Fruit fly (Drosophila melanogaster): Measurements from ENCODE around the gene CG7194.
A peak's percentile ranks its signal among the peaks of the same experiment; 100 is the strongest.

The CG7194 gene

DNA sequence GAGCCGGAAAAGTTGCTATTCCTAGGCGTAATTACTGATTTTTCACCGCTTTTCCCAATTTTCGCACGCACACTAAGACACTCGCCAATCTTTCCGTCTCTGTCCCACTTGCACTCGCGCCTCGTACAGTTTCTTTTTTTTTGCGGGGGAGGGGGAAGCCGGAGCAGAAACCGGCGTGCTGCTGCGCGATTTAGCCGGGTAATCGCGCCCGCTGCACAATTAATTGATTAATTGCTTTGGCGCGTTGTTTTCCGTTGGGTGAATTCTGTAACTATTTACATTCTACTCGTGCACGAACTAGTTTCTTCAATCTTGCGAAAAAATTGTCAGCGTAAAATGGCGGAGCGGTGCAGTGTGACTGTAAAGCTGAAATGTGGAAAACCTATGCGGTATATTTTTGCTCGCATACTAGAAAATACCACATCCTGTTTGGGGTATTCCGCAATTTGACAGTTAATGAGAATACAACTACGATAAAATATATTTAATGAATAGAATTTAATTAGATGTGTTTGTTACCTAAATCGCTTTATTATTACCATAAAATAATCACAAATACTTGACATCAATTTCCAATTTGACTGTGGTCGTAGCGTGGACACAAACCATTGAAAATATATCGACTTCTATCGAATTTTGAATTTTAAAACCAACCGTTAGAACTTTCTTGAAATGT is 11.4 kb upstream of the CG7194 start, which contains the start of gene Cpsf6 (continued):
- no peak for TF ChIP-seq CG13894 (tag; optimal IDR thresholded peaks at IDR 0.05)
- TF ChIP-seq H15 (GFP tag; IDR thresholded peaks at IDR 0.05): peak; percentile 32; the same call in 1 of the 3 replicates
- peak; percentile 63 for TF ChIP-seq rib (GFP tag; IDR thresholded peaks at IDR 0.05)
- TF ChIP-seq Hmr (GFP tag; optimal IDR thresholded peaks at IDR 0.05): peak; percentile 57
- peak; percentile 79 for TF ChIP-seq CG13424 (tag; optimal IDR thresholded peaks at IDR 0.05)
- peak; percentile 96 for TF ChIP-seq CG34422 (GFP tag; IDR thresholded peaks at IDR 0.05)
- 0 out of 3 replicates have a peak, but pooled peaks have one; percentile 38 for TF ChIP-seq CG16813 (GFP tag; IDR thresholded peaks at IDR 0.05; ENCODE audit: partially characterized antibody)
- no peak for TF ChIP-seq btn (GFP tag; optimal IDR thresholded peaks at IDR 0.05)
- peak; percentile 9 for TF ChIP-seq CG8290 (GFP tag; optimal IDR thresholded peaks at IDR 0.05)
- no peak for TF ChIP-seq CG8290 (tag; optimal IDR thresholded peaks at IDR 0.05)
- TF ChIP-seq seq (GFP tag; IDR thresholded peaks at IDR 0.05): no peak
- no peak for TF ChIP-seq jing (GFP tag; optimal IDR thresholded peaks at IDR 0.05)
- TF ChIP-seq CG12219 (GFP tag; optimal IDR thresholded peaks at IDR 0.05): peak; percentile 33
- peak; percentile 25 for TF ChIP-seq CG5245 (GFP tag; optimal IDR thresholded peaks at IDR 0.05)
- peak in 1 of 2 experiments; percentile 40 for TF ChIP-seq Pdp1 (GFP tag; optimal IDR thresholded peaks at IDR 0.05)
- peak; percentile 46; the same call in 1 of the 2 replicates for TF ChIP-seq CG4730 (GFP tag; IDR thresholded peaks at IDR 0.05)
- TF ChIP-seq fd96Cb (tag; optimal IDR thresholded peaks at IDR 0.05): peak; percentile 52
- TF ChIP-seq Awh (GFP tag; IDR thresholded peaks at IDR 0.05): peak; percentile 54; the same call in 1 of the 2 replicates
- TF ChIP-seq CG12236 (GFP tag; optimal IDR thresholded peaks at IDR 0.05): no peak
- peak; percentile 56 for TF ChIP-seq CG14014 (GFP tag; IDR thresholded peaks at IDR 0.05)
- peak; percentile 3 for TF ChIP-seq pfk (GFP tag; optimal IDR thresholded peaks at IDR 0.05)
- TF ChIP-seq CG5953 (GFP tag; IDR thresholded peaks at IDR 0.05): no peak
- TF ChIP-seq CG13287 (GFP tag; IDR thresholded peaks at IDR 0.05; ENCODE audit: partially characterized antibody): peak; percentile 10; the same call in 1 of the 2 replicates
- TF ChIP-seq ato (GFP tag; IDR thresholded peaks at IDR 0.05; ENCODE audit: partially characterized antibody): 0 out of 2 replicates have a peak, but pooled peaks have one; percentile 20
- TF ChIP-seq CG34376 (GFP tag; optimal IDR thresholded peaks at IDR 0.05): no peak
- peak; percentile 30 for TF ChIP-seq Hmx (GFP tag; optimal IDR thresholded peaks at IDR 0.05)
- TF ChIP-seq CG2120 (GFP tag; optimal IDR thresholded peaks at IDR 0.05): peak; percentile 70
- TF ChIP-seq ind (GFP tag; optimal IDR thresholded peaks at IDR 0.05): peak; percentile 56
- peak; percentile 59 for TF ChIP-seq CG8388 (GFP tag; optimal IDR thresholded peaks at IDR 0.05)
- TF ChIP-seq lola (GFP tag; optimal IDR thresholded peaks at IDR 0.05): peak in 1 of 3 experiments; percentile 62
- peak; percentile 41 for TF ChIP-seq dmrt99B (tag; optimal IDR thresholded peaks at IDR 0.05)
- TF ChIP-seq NK7.1 (GFP tag; optimal IDR thresholded peaks at IDR 0.05): no peak
- TF ChIP-seq ewg (GFP tag; optimal IDR thresholded peaks at IDR 0.05): peak; percentile 19
- peak; percentile 74 for TF ChIP-seq CG1602 (GFP tag; optimal IDR thresholded peaks at IDR 0.05)
- TF ChIP-seq CG18599 (GFP tag; optimal IDR thresholded peaks at IDR 0.05): peak; percentile 38
- TF ChIP-seq YL-1 (GFP tag; optimal IDR thresholded peaks at IDR 0.05): peak; percentile 89
- peak; percentile 60; the same call in 2 of the 3 replicates for TF ChIP-seq CG11695 (GFP tag; IDR thresholded peaks at IDR 0.05)
- no peak for TF ChIP-seq CG6254 (GFP tag; optimal IDR thresholded peaks at IDR 0.05)
- peak; percentile 65 for TF ChIP-seq zfh1 (GFP tag; IDR thresholded peaks at IDR 0.05)
- TF ChIP-seq ttk (GFP tag; IDR thresholded peaks at IDR 0.05): peak; percentile 25; the same call in 1 of the 2 replicates
- TF ChIP-seq ssp (GFP tag; IDR thresholded peaks at IDR 0.05): peak; percentile 74
- peak; percentile 59 for TF ChIP-seq CG33557 (GFP tag; optimal IDR thresholded peaks at IDR 0.05)
- peak; percentile 79 for TF ChIP-seq gfzf (GFP tag; optimal IDR thresholded peaks at IDR 0.05)
- TF ChIP-seq CG7372 (GFP tag; IDR thresholded peaks at IDR 0.05): peak; percentile 68
- peak; percentile 17 for TF ChIP-seq CG16863 (GFP tag; optimal IDR thresholded peaks at IDR 0.05)
- peak; percentile 4 for TF ChIP-seq CTCF (GFP tag; optimal IDR thresholded peaks at IDR 0.05)
- no peak for TF ChIP-seq CG3995 (GFP tag; optimal IDR thresholded peaks at IDR 0.05)
- TF ChIP-seq CG7745 (tag; optimal IDR thresholded peaks at IDR 0.05): no peak
- peak; percentile 56 for TF ChIP-seq CG7928 (GFP tag; optimal IDR thresholded peaks at IDR 0.05)

Measured in whole organism, embryonic.